Worm (Caenorhabditis elegans): ENCODE data around the gene math-25.

DNA sequence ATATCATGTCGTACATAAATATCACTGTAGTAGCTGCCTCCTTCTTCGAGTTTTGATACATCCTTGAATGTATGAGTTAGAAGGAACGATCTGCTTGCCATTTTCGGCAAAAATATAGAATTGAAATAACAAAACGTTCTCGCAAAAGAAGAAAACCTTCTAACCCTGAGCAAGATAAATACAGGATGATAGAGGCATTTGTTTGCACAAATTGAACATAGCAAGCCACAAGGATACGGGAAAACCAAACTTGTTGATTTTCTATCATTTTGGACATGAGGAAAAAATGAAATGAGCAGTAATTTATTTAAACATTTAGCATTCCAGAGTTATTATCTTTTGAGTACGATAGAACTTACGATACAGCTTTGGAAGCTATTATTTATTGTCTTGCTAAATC is 6.8 kb upstream of the math-25 start, which contains the start of gene math-8:
- no peak for TF ChIP-seq lin-15B (tag; optimal IDR thresholded peaks at IDR 0.05)
- TF ChIP-seq nhr-77 (tag; optimal IDR thresholded peaks at IDR 0.05) = no peak
- no peak for TF ChIP-seq elt-2 (tag; optimal IDR thresholded peaks at IDR 0.05)
- no peak for TF ChIP-seq fos-1 (tag; optimal IDR thresholded peaks at IDR 0.05)
- TF ChIP-seq nhr-237 (tag; optimal IDR thresholded peaks at IDR 0.05) = no peak
- TF ChIP-seq aly-2 (tag; optimal IDR thresholded peaks at IDR 0.05) = no peak
- no peak for TF ChIP-seq ztf-11 (tag; optimal IDR thresholded peaks at IDR 0.05)
- TF ChIP-seq elt-3 (tag; optimal IDR thresholded peaks at IDR 0.05) = no peak
- no peak for TF ChIP-seq ceh-82 (tag; optimal IDR thresholded peaks at IDR 0.05)
- TF ChIP-seq fkh-10 (GFP tag; optimal IDR thresholded peaks at IDR 0.05) = no peak
